Fruit fly (Drosophila melanogaster) whole organism, embryonic: ENCODE measurements around the gene CG1463.
A peak's percentile ranks its signal among the peaks of the same experiment; 100 is the strongest.

Experiments
- Blimp-1 ChIP-seq: fragments of 200-800 bp; sonication (Bioruptor generic); optimal IDR thresholded peaks from 3 replicates; lab custom pipeline; 2018; ENCODE audit warnings: missing biosample characterization, missing genetic modification characterization, mild to moderate bottlenecking, moderate library complexity, missing genetic modification reagents
- CG10147 ChIP-seq: fragments of 200-800 bp; sonication (Bioruptor generic); optimal IDR thresholded peaks from 2 replicates; lab custom pipeline; 2019; ENCODE audit warnings: missing biosample characterization, mild to moderate bottlenecking, missing genetic modification characterization, moderate library complexity
- CG1024 ChIP-seq: fragments of 200-800 bp; sonication (Bioruptor generic); IDR thresholded peaks from 2 replicates; pipeline ENCODE4 v1.3.6; 2022; ENCODE audit warnings: missing biosample characterization, missing genetic modification characterization
- CG10274 ChIP-seq: fragments of 200-800 bp; sonication (Bioruptor generic); optimal IDR thresholded peaks from 3 replicates; lab custom pipeline; 2017; ENCODE audit warnings: missing biosample characterization, mild to moderate bottlenecking, missing genetic modification characterization
- CG10565 ChIP-seq: fragments of 200-800 bp; sonication (Bioruptor generic); optimal IDR thresholded peaks from 3 replicates; lab custom pipeline; 2016; ENCODE audit warnings: missing biosample characterization, mild to moderate bottlenecking, missing genetic modification characterization
- CG10959 ChIP-seq: fragments of 200-800 bp; sonication (Bioruptor generic); IDR thresholded peaks from 2 replicates; pipeline ENCODE4 v1.3.6; 2022; ENCODE audit warnings: missing biosample characterization, missing genetic modification characterization
- CG12236 ChIP-seq: fragments of 200-800 bp; sonication (Bioruptor generic); optimal IDR thresholded peaks from 2 replicates; lab custom pipeline; 2016; ENCODE audit warnings: missing biosample characterization, missing genetic modification characterization
- CG12391 ChIP-seq: fragments of 200-800 bp; sonication (Bioruptor generic); optimal IDR thresholded peaks from 3 replicates; lab custom pipeline; 2018; ENCODE audit warnings: missing biosample characterization, mild to moderate bottlenecking, missing genetic modification characterization, moderate library complexity
- CG12659 ChIP-seq: fragments of 200-800 bp; sonication (Bioruptor generic); optimal IDR thresholded peaks from 3 replicates; lab custom pipeline; 2017; ENCODE audit warnings: mild to moderate bottlenecking, missing biosample characterization, missing genetic modification reagents, missing genetic modification characterization
- CG13123 ChIP-seq: fragments of 200-800 bp; sonication (Bioruptor generic); optimal IDR thresholded peaks from 2 replicates; lab custom pipeline; 2016; ENCODE audit warnings: missing biosample characterization, missing genetic modification characterization
- CG14441 ChIP-seq: fragments of 200-800 bp; sonication (Bioruptor generic); IDR thresholded peaks from 2 replicates; pipeline ENCODE4 v1.3.6; 2022; ENCODE audit warnings: missing biosample characterization, missing genetic modification characterization
- CG14667 ChIP-seq: fragments of 200-800 bp; sonication (Bioruptor generic); IDR thresholded peaks from 2 replicates; pipeline ENCODE4 v1.3.6; 2022; ENCODE audit warnings: missing biosample characterization, missing genetic modification characterization
- CG16815 ChIP-seq: fragments of 200-800 bp; sonication (Bioruptor generic); optimal IDR thresholded peaks from 3 replicates; lab custom pipeline; 2017; ENCODE audit warnings: missing biosample characterization, mild to moderate bottlenecking, missing genetic modification characterization
- CG2678 ChIP-seq: fragments of 200-800 bp; sonication (Bioruptor generic); optimal IDR thresholded peaks from 3 replicates; lab custom pipeline; 2019; ENCODE audit warnings: missing biosample characterization, mild to moderate bottlenecking, missing genetic modification characterization, moderate library complexity
- CG4404 ChIP-seq: fragments of 200-800 bp; sonication (Bioruptor generic); IDR thresholded peaks from 2 replicates; pipeline ENCODE4 v1.3.6; 2022; ENCODE audit warnings: missing biosample characterization, missing genetic modification characterization
- CG8089 ChIP-seq: fragments of 200-800 bp; sonication (Bioruptor generic); optimal IDR thresholded peaks from 3 replicates; lab custom pipeline; 2016; ENCODE audit warnings: missing biosample characterization, missing genetic modification characterization
- CG9932 ChIP-seq: fragments of 200-800 bp; sonication (Bioruptor generic); IDR thresholded peaks from 2 replicates; pipeline ENCODE4 v1.3.6; 2022; ENCODE audit warnings: missing biosample characterization, missing genetic modification characterization
- CrebB ChIP-seq: fragments of 200-800 bp; sonication (Bioruptor generic); optimal IDR thresholded peaks from 3 replicates; lab custom pipeline; 2018; ENCODE audit warnings: missing biosample characterization, mild to moderate bottlenecking, missing genetic modification characterization
- Eip74EF ChIP-seq, 2 experiments: fragments of 200-800 bp in 1 of 2; fragments of >200 bp in 1 of 2; sonication (Bioruptor generic) in 1 of 2; optimal IDR thresholded peaks; 2 replicates each; lab custom pipeline; 2017 to 2019; ENCODE audit warnings: missing biosample characterization in 2 of 2, missing genetic modification characterization in 2 of 2, mild to moderate bottlenecking in 1 of 2, moderate library complexity in 1 of 2
- HLH4C ChIP-seq: fragments of 200-800 bp; sonication (Bioruptor generic); IDR thresholded peaks from 3 replicates; pipeline ENCODE4 v1.3.6; 2022; ENCODE audit warnings: missing biosample characterization, missing genetic modification characterization; ENCODE audit not compliant: partially characterized antibody
- Hmr ChIP-seq: fragments of 200-800 bp; sonication (Bioruptor generic); optimal IDR thresholded peaks from 3 replicates; lab custom pipeline; 2017; ENCODE audit warnings: mild to moderate bottlenecking, missing biosample characterization, missing genetic modification reagents, missing genetic modification characterization
- Hr39 ChIP-seq: fragments of >200 bp; optimal IDR thresholded peaks from 2 replicates; lab custom pipeline; 2017
- Myb ChIP-seq: fragments of 200-800 bp; sonication (Bioruptor generic); optimal IDR thresholded peaks from 2 replicates; lab custom pipeline; 2016; ENCODE audit warnings: missing biosample characterization, missing genetic modification characterization
- NC2α ChIP-seq: fragments of 200-800 bp; sonication (Bioruptor generic); optimal IDR thresholded peaks from 2 replicates; lab custom pipeline; 2016; ENCODE audit warnings: missing biosample characterization, missing genetic modification characterization
- Ptx1 ChIP-seq: fragments of 200-800 bp; sonication (Bioruptor generic); IDR thresholded peaks from 2 replicates; pipeline ENCODE4 v1.3.6; 2022; ENCODE audit warnings: missing biosample characterization, missing genetic modification characterization
- Ravus ChIP-seq: fragments of 200-800 bp; sonication (Bioruptor generic); IDR thresholded peaks from 2 replicates; pipeline ENCODE4 v1.3.6; 2022; ENCODE audit warnings: missing biosample characterization, missing genetic modification characterization
- Rfx ChIP-seq: fragments of 200-800 bp; sonication (Bioruptor generic); IDR thresholded peaks from 2 replicates; pipeline ENCODE4 v1.3.6; 2022; ENCODE audit warnings: missing biosample characterization, missing genetic modification characterization
- Rx ChIP-seq: fragments of 200-800 bp; sonication (Bioruptor generic); IDR thresholded peaks from 2 replicates; pipeline ENCODE4 v1.3.6; 2022; ENCODE audit warnings: missing biosample characterization, missing genetic modification characterization
- Side ChIP-seq: fragments of 200-800 bp; sonication (Bioruptor generic); optimal IDR thresholded peaks from 2 replicates; lab custom pipeline; 2016; ENCODE audit warnings: missing biosample characterization, missing genetic modification characterization
- Vsx1 ChIP-seq: fragments of 200-800 bp; sonication (Bioruptor generic); optimal IDR thresholded peaks from 2 replicates; lab custom pipeline; 2017; ENCODE audit warnings: missing biosample characterization, mild to moderate bottlenecking, missing genetic modification characterization, missing genetic modification reagents
- ab ChIP-seq: fragments of 200-800 bp; sonication (Bioruptor generic); optimal IDR thresholded peaks from 2 replicates; lab custom pipeline; 2016; ENCODE audit warnings: missing biosample characterization, missing genetic modification characterization
- ara ChIP-seq: fragments of 200-800 bp; sonication (Bioruptor generic); IDR thresholded peaks from 2 replicates; pipeline ENCODE4 v1.3.6; 2022; ENCODE audit warnings: missing biosample characterization, missing genetic modification characterization
- croc ChIP-seq: fragments of 200-800 bp; sonication (Bioruptor generic); conservative IDR thresholded peaks from 3 replicates; pipeline ENCODE4 v1.3.6; 2022; ENCODE audit warnings: missing biosample characterization, missing genetic modification characterization
- dysf ChIP-seq: fragments of 200-800 bp; sonication (Bioruptor generic); IDR thresholded peaks from 3 replicates; pipeline ENCODE4 v1.3.6; 2022; ENCODE audit warnings: missing biosample characterization, missing genetic modification characterization
- exex ChIP-seq: fragments of 200-800 bp; sonication (Bioruptor generic); optimal IDR thresholded peaks from 4 replicates; lab custom pipeline; 2018; ENCODE audit warnings: missing biosample characterization, mild to moderate bottlenecking, missing genetic modification characterization, moderate library complexity
- gcm ChIP-seq: fragments of 200-800 bp; sonication (Bioruptor generic); optimal IDR thresholded peaks from 2 replicates; lab custom pipeline; 2019; ENCODE audit warnings: missing biosample characterization, mild to moderate bottlenecking, missing genetic modification characterization, moderate library complexity
- gem ChIP-seq: fragments of 200-800 bp; sonication (Bioruptor generic); optimal IDR thresholded peaks from 2 replicates; lab custom pipeline; 2019; ENCODE audit warnings: missing biosample characterization, mild to moderate bottlenecking, missing genetic modification characterization, moderate library complexity
- gfzf ChIP-seq: fragments of 200-800 bp; sonication (Bioruptor generic); optimal IDR thresholded peaks from 2 replicates; lab custom pipeline; 2016; ENCODE audit warnings: missing biosample characterization, mild to moderate bottlenecking, missing genetic modification characterization, moderate library complexity
- gt ChIP-seq: fragments of 200-800 bp; sonication (Bioruptor generic); IDR thresholded peaks from 2 replicates; pipeline ENCODE4 v1.3.6; 2022; ENCODE audit warnings: missing biosample characterization, missing genetic modification characterization
- hbn ChIP-seq: fragments of 200-800 bp; sonication (Bioruptor generic); IDR thresholded peaks from 2 replicates; pipeline ENCODE4 v1.3.6; 2022; ENCODE audit warnings: missing biosample characterization, missing genetic modification characterization; ENCODE audit not compliant: partially characterized antibody
- insv ChIP-seq, 2 experiments: fragments of 200-800 bp; sonication (Bioruptor generic); optimal IDR thresholded peaks; 3 replicates each; lab custom pipeline; 2016 to 2018; ENCODE audit warnings: missing biosample characterization in 2 of 2, missing genetic modification characterization in 2 of 2
- kni ChIP-seq: fragments of 200-800 bp; sonication (Bioruptor generic); optimal IDR thresholded peaks from 3 replicates; lab custom pipeline; 2017; ENCODE audit warnings: mild to moderate bottlenecking, missing biosample characterization, missing genetic modification reagents, missing genetic modification characterization
- maf-S ChIP-seq: fragments of 200-800 bp; sonication (Bioruptor generic); optimal IDR thresholded peaks from 2 replicates; lab custom pipeline; 2016; ENCODE audit warnings: missing biosample characterization, missing genetic modification characterization
- onecut ChIP-seq: fragments of 200-800 bp; sonication (Bioruptor generic); IDR thresholded peaks from 2 replicates; pipeline ENCODE4 v1.3.6; 2022; ENCODE audit warnings: missing biosample characterization, missing genetic modification characterization
- sens-2 ChIP-seq: fragments of 200-800 bp; sonication (Bioruptor generic); IDR thresholded peaks from 2 replicates; pipeline ENCODE4 v1.3.6; 2022; ENCODE audit warnings: missing biosample characterization, missing genetic modification characterization
- sima ChIP-seq: fragments of 200-800 bp; sonication (Bioruptor generic); optimal IDR thresholded peaks from 2 replicates; lab custom pipeline; 2016; ENCODE audit warnings: missing biosample characterization, missing genetic modification characterization
- sisA ChIP-seq: fragments of 200-800 bp; sonication (Bioruptor generic); IDR thresholded peaks from 2 replicates; pipeline ENCODE4 v1.3.6; 2022; ENCODE audit warnings: missing biosample characterization, missing genetic modification characterization
- tap ChIP-seq: fragments of 200-800 bp; optimal IDR thresholded peaks from 3 replicates; lab custom pipeline; 2019; ENCODE audit warnings: missing biosample characterization, mild to moderate bottlenecking, missing genetic modification characterization, moderate library complexity
- tin ChIP-seq: fragments of 200-800 bp; sonication (Bioruptor generic); optimal IDR thresholded peaks from 3 replicates; lab custom pipeline; 2016; ENCODE audit warnings: missing biosample characterization, missing genetic modification characterization
- tup ChIP-seq: fragments of 200-800 bp; sonication (Bioruptor generic); optimal IDR thresholded peaks from 2 replicates; lab custom pipeline; 2016; ENCODE audit warnings: missing biosample characterization, mild to moderate bottlenecking, missing genetic modification characterization, moderate library complexity
- yki ChIP-seq: fragments of >200 bp; optimal IDR thresholded peaks from 3 replicates; lab custom pipeline; 2018

Gene CG1463

DNA sequence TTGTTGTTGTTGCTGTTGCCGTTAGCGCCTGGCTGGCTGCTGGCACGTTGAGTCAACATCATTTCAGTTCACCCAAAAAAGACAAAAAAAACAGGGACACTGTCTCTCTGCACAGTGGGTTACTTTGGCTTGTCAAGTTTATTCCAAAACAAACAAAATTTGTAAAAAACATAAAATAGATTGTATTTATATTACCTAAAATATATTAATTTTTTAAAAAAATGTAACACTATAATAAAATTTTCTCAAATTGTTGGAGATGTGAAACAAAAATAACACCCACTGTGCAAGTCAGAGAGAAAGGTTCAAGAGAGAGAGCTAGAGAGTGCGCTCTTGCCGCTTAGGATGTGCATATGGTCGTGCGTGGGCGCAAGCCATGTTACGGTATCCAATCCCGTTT lies 43.8 kb downstream of the CG1463 start (continued):
- TF ChIP-seq gcm (GFP tag; lab: Kevin White, UChicago) = peak; percentile 74
- TF ChIP-seq exex (tag; lab: Kevin White, UChicago) = peak; percentile 69
- no peak for TF ChIP-seq gt (GFP tag; lab: Robert Waterston, UW)
- no peak for TF ChIP-seq NC2α (GFP tag; lab: Kevin White, UChicago)
- peak; percentile 66 for TF ChIP-seq onecut
- peak; percentile 67; the same call in 1 of the 2 replicates for TF ChIP-seq ara (GFP tag; lab: Robert Waterston, UW)
- no peak for TF ChIP-seq HLH4C (GFP tag; lab: Robert Waterston, UW)
- TF ChIP-seq insv (GFP tag; optimal IDR thresholded peaks at IDR 0.05; lab: Kevin White, UChicago) = peak in 1 of 2 experiments; percentile 40
- peak; percentile 74 for TF ChIP-seq tap
- TF ChIP-seq Rx (GFP tag; lab: Robert Waterston, UW) = no peak; the same call in 1 of the 2 replicates
- TF ChIP-seq Eip74EF (GFP tag; optimal IDR thresholded peaks at IDR 0.05; lab: Kevin White, UChicago) = peak in 1 of 2 experiments; percentile 60
- TF ChIP-seq Blimp-1 (GFP tag; lab: Kevin White, UChicago) = peak; percentile 76
- peak; percentile 89 for TF ChIP-seq gem (tag; lab: Kevin White, UChicago)
- no peak for TF ChIP-seq CG8089 (GFP tag; lab: Kevin White, UChicago)
- TF ChIP-seq CG1024 (GFP tag; lab: Robert Waterston, UW) = peak; percentile 49; the same call in 1 of the 2 replicates
- no peak for TF ChIP-seq Myb (GFP tag; lab: Kevin White, UChicago)
- TF ChIP-seq yki (lab: Kevin White, UChicago) = no peak
- TF ChIP-seq tup (GFP tag; lab: Kevin White, UChicago) = no peak
- peak; percentile 45; the same call in 1 of the 2 replicates for TF ChIP-seq CG4404 (GFP tag; lab: Robert Waterston, UW)
- TF ChIP-seq CG12659 (GFP tag; lab: Kevin White, UChicago) = peak; percentile 74
- no peak for TF ChIP-seq hbn
- peak; percentile 26 for TF ChIP-seq CG13123 (GFP tag; lab: Kevin White, UChicago)
- TF ChIP-seq Rfx (GFP tag; lab: Robert Waterston, UW) = peak; percentile 79
- TF ChIP-seq gfzf (GFP tag; lab: Kevin White, UChicago) = no peak
- peak; percentile 75 for TF ChIP-seq Ptx1 (GFP tag; lab: Robert Waterston, UW)
- TF ChIP-seq CG10147 = peak; percentile 91
- TF ChIP-seq sima (GFP tag; lab: Kevin White, UChicago) = no peak
- peak; percentile 92 for TF ChIP-seq CG2678 (tag; lab: Kevin White, UChicago)
- peak; percentile 57 for TF ChIP-seq sisA
- no peak for TF ChIP-seq sens-2 (GFP tag; lab: Robert Waterston, UW)
- TF ChIP-seq Ravus (GFP tag; lab: Robert Waterston, UW) = peak; percentile 37
- TF ChIP-seq CG16815 (GFP tag; lab: Kevin White, UChicago) = peak; percentile 25
- no peak for TF ChIP-seq Hr39
- TF ChIP-seq Hmr (GFP tag; lab: Kevin White, UChicago) = peak; percentile 94
- peak; percentile 83 for TF ChIP-seq CG12391 (tag; lab: Kevin White, UChicago)
- TF ChIP-seq Side (GFP tag; lab: Kevin White, UChicago) = no peak
- TF ChIP-seq CrebB (tag; lab: Kevin White, UChicago) = peak; percentile 71
- no peak for TF ChIP-seq CG12236 (GFP tag; lab: Kevin White, UChicago)
- peak; percentile 87 for TF ChIP-seq dysf (GFP tag; lab: Robert Waterston, UW)
- TF ChIP-seq maf-S = no peak
- TF ChIP-seq kni (GFP tag; lab: Kevin White, UChicago) = no peak
- peak; percentile 32; the same call in 1 of the 3 replicates for TF ChIP-seq croc (GFP tag; lab: Robert Waterston, UW)
- TF ChIP-seq CG10565 = no peak
- TF ChIP-seq ab = no peak
- no peak for TF ChIP-seq CG10959
- TF ChIP-seq tin (GFP tag; lab: Kevin White, UChicago) = peak; percentile 66
- peak; percentile 27 for TF ChIP-seq Vsx1 (GFP tag; lab: Kevin White, UChicago)
- peak; percentile 38; the same call in 1 of the 2 replicates for TF ChIP-seq CG14441 (GFP tag; lab: Robert Waterston, UW)
- peak; percentile 85 for TF ChIP-seq CG9932
- TF ChIP-seq CG10274 (GFP tag; lab: Kevin White, UChicago) = peak; percentile 8
- TF ChIP-seq CG14667 = no peak; the same call in 1 of the 2 replicates
